Worm (Caenorhabditis elegans) whole organism, L3 larva: ENCODE results near the gene srt-49.

Experiments
- R02D3.7 ChIP-seq: fragments of 150-350 bp; optimal IDR thresholded peaks from 2 replicates; lab custom pipeline; 2014; ENCODE audit warnings: missing biosample characterization, missing genetic modification characterization
- aly-2 ChIP-seq: fragments of 150-350 bp; optimal IDR thresholded peaks from 2 replicates; lab custom pipeline; 2014; ENCODE audit warnings: missing biosample characterization, missing genetic modification characterization
- ama-1 ChIP-seq: fragments of 150-350 bp; optimal IDR thresholded peaks from 2 replicates; lab custom pipeline; 2018
- ceh-16 ChIP-seq: sonication (generic microtip); optimal IDR thresholded peaks from 2 replicates; lab custom pipeline; 2017; ENCODE audit warnings: missing biosample characterization, missing genetic modification characterization
- ceh-9 ChIP-seq: sonication (generic microtip); optimal IDR thresholded peaks from 2 replicates; lab custom pipeline; 2018; ENCODE audit warnings: missing biosample characterization, missing genetic modification characterization
- daf-12 ChIP-seq: fragments of 150-350 bp; optimal IDR thresholded peaks from 2 replicates; lab custom pipeline; 2014; ENCODE audit warnings: missing biosample characterization, missing genetic modification reagents, missing genetic modification characterization
- egl-27 ChIP-seq: sonication (generic microtip); optimal IDR thresholded peaks from 4 replicates; lab custom pipeline; 2017; ENCODE audit warnings: missing biosample characterization, missing genetic modification reagents, missing genetic modification characterization
- elt-1 ChIP-seq: fragments of 150-350 bp; optimal IDR thresholded peaks from 2 replicates; lab custom pipeline; 2014; ENCODE audit warnings: missing biosample characterization, missing genetic modification characterization
- elt-3 ChIP-seq, 3 experiments: fragments of 150-350 bp in 1 of 3; sonication (generic microtip) in 2 of 3; optimal IDR thresholded peaks; 2 replicates in 2 of 3; 4 replicates in 1 of 3; lab custom pipeline; 2014 to 2017; ENCODE audit warnings: missing biosample characterization in 3 of 3, missing genetic modification characterization in 3 of 3
- eor-1 ChIP-seq, 2 experiments: fragments of 150-350 bp; optimal IDR thresholded peaks; 2 replicates each; lab custom pipeline; 2014 to 2018; ENCODE audit warnings: missing biosample characterization in 2 of 2, missing genetic modification characterization in 2 of 2
- fos-1 ChIP-seq: fragments of 150-350 bp; optimal IDR thresholded peaks from 2 replicates; lab custom pipeline; 2014; ENCODE audit warnings: missing biosample characterization, missing genetic modification characterization
- hmg-11 ChIP-seq: sonication (generic microtip); optimal IDR thresholded peaks from 2 replicates; lab custom pipeline; 2016; ENCODE audit warnings: missing genetic modification characterization, missing compliant biosample characterization
- jun-1 ChIP-seq: fragments of 150-350 bp; optimal IDR thresholded peaks from 2 replicates; lab custom pipeline; 2014; ENCODE audit warnings: missing biosample characterization, missing genetic modification reagents, missing genetic modification characterization
- lin-15B ChIP-seq: fragments of 150-350 bp; optimal IDR thresholded peaks from 2 replicates; lab custom pipeline; 2014; ENCODE audit warnings: missing biosample characterization, missing genetic modification characterization
- lin-39 ChIP-seq: fragments of 150-350 bp; optimal IDR thresholded peaks from 2 replicates; lab custom pipeline; 2018; ENCODE audit warnings: missing biosample characterization, missing genetic modification reagents, missing genetic modification characterization
- lsy-12 ChIP-seq: sonication (generic microtip); optimal IDR thresholded peaks from 2 replicates; lab custom pipeline; 2016; ENCODE audit warnings: mild to moderate bottlenecking, missing genetic modification characterization, missing compliant biosample characterization
- mdl-1 ChIP-seq: fragments of 150-350 bp; optimal IDR thresholded peaks from 2 replicates; lab custom pipeline; 2014; ENCODE audit warnings: missing biosample characterization, missing genetic modification characterization
- mml-1 ChIP-seq: fragments of 150-350 bp; sonication (generic microtip); optimal IDR thresholded peaks from 3 replicates; lab custom pipeline; 2014; ENCODE audit warnings: missing biosample characterization, missing genetic modification characterization
- nhr-11 ChIP-seq: fragments of 150-350 bp; optimal IDR thresholded peaks from 2 replicates; lab custom pipeline; 2014; ENCODE audit warnings: missing biosample characterization, missing genetic modification characterization
- nhr-12 ChIP-seq: fragments of 150-350 bp; optimal IDR thresholded peaks from 2 replicates; lab custom pipeline; 2014; ENCODE audit warnings: missing biosample characterization, missing genetic modification characterization
- nhr-25 ChIP-seq: sonication (generic microtip); optimal IDR thresholded peaks from 2 replicates; lab custom pipeline; 2017; ENCODE audit warnings: missing biosample characterization, missing genetic modification characterization
- nhr-28 ChIP-seq: fragments of 150-350 bp; optimal IDR thresholded peaks from 2 replicates; lab custom pipeline; 2014; ENCODE audit warnings: missing biosample characterization, missing genetic modification characterization
- nhr-43 ChIP-seq: sonication (generic microtip); optimal IDR thresholded peaks from 2 replicates; lab custom pipeline; 2016; ENCODE audit warnings: mild to moderate bottlenecking, missing genetic modification characterization, missing compliant biosample characterization; ENCODE audit not compliant: poor library complexity, severe bottlenecking
- nhr-67 ChIP-seq: fragments of 150-350 bp; optimal IDR thresholded peaks from 2 replicates; lab custom pipeline; 2014; ENCODE audit warnings: missing biosample characterization, missing genetic modification characterization
- nhr-76 ChIP-seq: fragments of 150-350 bp; sonication (generic microtip); optimal IDR thresholded peaks from 5 replicates; lab custom pipeline; 2014; ENCODE audit warnings: missing biosample characterization, missing genetic modification characterization
- pqm-1 ChIP-seq: fragments of 150-350 bp; optimal IDR thresholded peaks from 2 replicates; lab custom pipeline; 2017; ENCODE audit warnings: missing biosample characterization, missing genetic modification characterization, inconsistent platforms
- sea-2 ChIP-seq: fragments of 150-350 bp; sonication (generic microtip); optimal IDR thresholded peaks from 4 replicates; lab custom pipeline; 2014; ENCODE audit warnings: missing biosample characterization, missing genetic modification reagents, missing genetic modification characterization
- snpc-4 ChIP-seq: fragments of 150-350 bp; optimal IDR thresholded peaks from 2 replicates; lab custom pipeline; 2014; ENCODE audit warnings: missing biosample characterization, missing genetic modification characterization
- tbx-2 ChIP-seq: sonication (generic microtip); optimal IDR thresholded peaks from 2 replicates; lab custom pipeline; 2016; ENCODE audit warnings: mild to moderate bottlenecking, missing genetic modification characterization, missing compliant biosample characterization
- unc-39 ChIP-seq: sonication (generic microtip); optimal IDR thresholded peaks from 4 replicates; lab custom pipeline; 2017; ENCODE audit warnings: missing biosample characterization, missing genetic modification characterization
- unc-62 ChIP-seq: fragments of 150-350 bp; sonication (generic microtip); optimal IDR thresholded peaks from 4 replicates; lab custom pipeline; 2014; ENCODE audit warnings: missing biosample characterization, missing genetic modification reagents, missing genetic modification characterization
- zag-1 ChIP-seq: fragments of 150-350 bp; optimal IDR thresholded peaks from 2 replicates; lab custom pipeline; 2014; ENCODE audit warnings: missing biosample characterization, missing genetic modification characterization
- ztf-11 ChIP-seq: fragments of 150-350 bp; optimal IDR thresholded peaks from 2 replicates; lab custom pipeline; 2014; ENCODE audit warnings: missing biosample characterization, missing genetic modification characterization

Gene srt-49

ce11 chrIV:15127731-15128130 is 29.5 kb upstream of the srt-49 start, which contains the start of gene M199.9:
TSS of gene M199.9 (minus strand) at chrIV:15127831.
- TF ChIP-seq unc-62, result no peak
- no peak for TF ChIP-seq snpc-4 (tag; lab: Kevin White, UChicago)

ce11 chrIV:15126021-15126420 is 27.8 kb upstream of the srt-49 start, which contains the start of gene clec-190:
TSS of gene clec-190 (minus strand) at chrIV:15126121.
- no peak for TF ChIP-seq nhr-28 (tag; lab: Kevin White, UChicago)
- no peak for TF ChIP-seq mml-1 (tag; lab: Kevin White, UChicago)
- TF ChIP-seq pqm-1 (tag; lab: Kevin White, UChicago), result no peak
- no peak for TF ChIP-seq hmg-11 (tag; lab: Kevin White, UChicago)
- no peak for TF ChIP-seq unc-39
- no peak for TF ChIP-seq aly-2
- TF ChIP-seq ama-1 (lab: Kevin White, UChicago), result no peak
- TF ChIP-seq lsy-12, result no peak
- no peak for TF ChIP-seq egl-27 (tag; lab: Kevin White, UChicago)
- TF ChIP-seq sea-2 (GFP tag; lab: Kevin White, UChicago), result no peak
- TF ChIP-seq nhr-25, result no peak
- TF ChIP-seq lin-15B (tag; lab: Kevin White, UChicago), result no peak
- TF ChIP-seq jun-1 (tag; lab: Kevin White, UChicago), result no peak
- TF ChIP-seq zag-1 (tag; lab: Kevin White, UChicago), result no peak
- TF ChIP-seq tbx-2 (tag; lab: Kevin White, UChicago), result no peak

- TF ChIP-seq daf-12, result no peak
- TF ChIP-seq tbx-2 (tag; lab: Kevin White, UChicago), result no peak
- no peak for TF ChIP-seq elt-1
- no peak for TF ChIP-seq mdl-1
- TF ChIP-seq ceh-9, result no peak
- no peak for TF ChIP-seq ztf-11
- TF ChIP-seq fos-1, result no peak
- TF ChIP-seq nhr-67, result no peak
- TF ChIP-seq nhr-28 (tag; lab: Kevin White, UChicago), result no peak
- no peak for TF ChIP-seq hmg-11 (tag; lab: Kevin White, UChicago)
- no peak for TF ChIP-seq nhr-11
- TF ChIP-seq ceh-16 (tag; lab: Kevin White, UChicago), result no peak
- no peak for TF ChIP-seq snpc-4 (tag; lab: Kevin White, UChicago)
These were observed 24.7 kb upstream of the srt-49 start, which contains the start of gene M199.7 for ce11 chrIV:15122882-15123281. TSS of gene M199.7 (plus strand) at chrIV:15123182.

ce11 chrIV:15120746-15121145 is 22.6 kb upstream of the srt-49 start, which contains the start of gene clec-189:
TSS of gene clec-189 (plus strand) at chrIV:15120837.
- TF ChIP-seq egl-27 (tag; lab: Kevin White, UChicago), result no peak
- no peak for TF ChIP-seq nhr-43 (tag; lab: Kevin White, UChicago)
- TF ChIP-seq unc-62, result no peak
- TF ChIP-seq R02D3.7, result no peak
- TF ChIP-seq lin-39 (tag; lab: Kevin White, UChicago), result no peak
- TF ChIP-seq elt-1, result no peak
- TF ChIP-seq sea-2 (GFP tag; lab: Kevin White, UChicago), result no peak
- TF ChIP-seq nhr-12 (tag; lab: Kevin White, UChicago), result no peak
- no peak for TF ChIP-seq eor-1 (tag; optimal IDR thresholded peaks at IDR 0.05; lab: Kevin White, UChicago)
- no peak for TF ChIP-seq nhr-76 (tag; lab: Kevin White, UChicago)
- TF ChIP-seq lsy-12, result no peak
- TF ChIP-seq tbx-2 (tag; lab: Kevin White, UChicago), result no peak
- no peak for TF ChIP-seq unc-39

ce11 chrIV:15119268-15119667 is 21.1 kb upstream of the srt-49 start:
- TF ChIP-seq ceh-9, result no peak
- TF ChIP-seq fos-1, result no peak
- TF ChIP-seq lin-39 (tag; lab: Kevin White, UChicago), result no peak
- no peak for TF ChIP-seq elt-3 (tag; optimal IDR thresholded peaks at IDR 0.05; lab: Kevin White, UChicago)

ce11 chrIV:15118390-15118789 is 20.2 kb upstream of the srt-49 start, which contains the start of gene M199.136:
TSS of gene M199.136 (plus strand) at chrIV:15118690.
- no peak for TF ChIP-seq nhr-11
